Fruit fly (Drosophila melanogaster): Measurements from ENCODE around the gene TSG101.

TSG101 gene

dm6 chr3L:16806823-16807325 is 35.2 kb upstream of the TSG101 start (continued):
- TF ChIP-seq Adf1 (GFP tag; IDR thresholded peaks at IDR 0.05) (no peak), CG17829 (tag; optimal IDR thresholded peaks at IDR 0.05) (peak; percentile 78), CG9797 (GFP tag; optimal IDR thresholded peaks at IDR 0.05) (no peak), CG10979 (tag; optimal IDR thresholded peaks at IDR 0.05) (peak; percentile 84), CG17385 (GFP tag; optimal IDR thresholded peaks at IDR 0.05) (peak; percentile 68), CG2120 (GFP tag; optimal IDR thresholded peaks at IDR 0.05) (peak; percentile 42), CG15011 (GFP tag; optimal IDR thresholded peaks at IDR 0.05) (peak; percentile 63), Spps (tag; optimal IDR thresholded peaks at IDR 0.05) (no peak), CG2116 (GFP tag; optimal IDR thresholded peaks at IDR 0.05) (peak; percentile 27), fd96Cb (tag; optimal IDR thresholded peaks at IDR 0.05) (peak; percentile 72), CG2129 (GFP tag; IDR thresholded peaks at IDR 0.05; ENCODE audit: partially characterized antibody) (no peak), CG10267 (tag; optimal IDR thresholded peaks at IDR 0.05) (peak; percentile 68), pros (GFP tag; optimal IDR thresholded peaks at IDR 0.05) (no peak), CG13775 (GFP tag; optimal IDR thresholded peaks at IDR 0.05) (peak; percentile 81), D19A (tag; optimal IDR thresholded peaks at IDR 0.05) (peak; percentile 52), HLH54F (GFP tag; optimal IDR thresholded peaks at IDR 0.05) (no peak), ind (GFP tag; optimal IDR thresholded peaks at IDR 0.05) (peak; percentile 30), CG10321 (GFP tag; IDR thresholded peaks at IDR 0.05) (peak; percentile 9; the same call in 1 of the 2 replicates)

dm6 chr3L:16807558-16807957 is 34.5 kb upstream of the TSG101 start, which contains the start of gene CG9674:
CG9674 (minus strand) TSS chr3L:16807731.
- TF ChIP-seq CG12659 (GFP tag; optimal IDR thresholded peaks at IDR 0.05): no peak
- no peak for TF ChIP-seq esg (GFP tag; conservative IDR thresholded peaks at IDR 0.05)
- TF ChIP-seq Hr39 (optimal IDR thresholded peaks at IDR 0.05): no peak
- no peak for TF ChIP-seq mam (GFP tag; optimal IDR thresholded peaks at IDR 0.05)
- TF ChIP-seq Trl (optimal IDR thresholded peaks at IDR 0.05): peak; percentile 51
- TF ChIP-seq Trl (GFP tag; optimal IDR thresholded peaks at IDR 0.05): no peak
- no peak for TF ChIP-seq CG18262 (tag; optimal IDR thresholded peaks at IDR 0.05)
- TF ChIP-seq gsb (GFP tag; IDR thresholded peaks at IDR 0.05): no peak
- no peak for TF ChIP-seq pfk (GFP tag; optimal IDR thresholded peaks at IDR 0.05)
- no peak for TF ChIP-seq usp (GFP tag; optimal IDR thresholded peaks at IDR 0.05)
- TF ChIP-seq CG4360 (GFP tag; IDR thresholded peaks at IDR 0.05): peak; percentile 59; the same call in 1 of the 2 replicates
- TF ChIP-seq seq (GFP tag; IDR thresholded peaks at IDR 0.05): peak; percentile 14; the same call in 1 of the 2 replicates
- TF ChIP-seq nom (GFP tag; optimal IDR thresholded peaks at IDR 0.05): peak; percentile 72
- TF ChIP-seq crp (GFP tag; optimal IDR thresholded peaks at IDR 0.05): no peak
- no peak for TF ChIP-seq CG1233 (GFP tag; optimal IDR thresholded peaks at IDR 0.05)
- no peak for TF ChIP-seq Tbp (GFP tag; optimal IDR thresholded peaks at IDR 0.05)
- no peak for TF ChIP-seq Mes4 (GFP tag; optimal IDR thresholded peaks at IDR 0.05)

- peak; percentile 89 for TF ChIP-seq Ets97D (GFP tag; optimal IDR thresholded peaks at IDR 0.05)
- no peak for TF ChIP-seq HLH3B (GFP tag; IDR thresholded peaks at IDR 0.05)
- TF ChIP-seq CG10321 (GFP tag; IDR thresholded peaks at IDR 0.05): no peak
- TF ChIP-seq Stat92E (GFP tag; optimal IDR thresholded peaks at IDR 0.05): peak in 1 of 3 experiments; percentile 29
- no peak for TF ChIP-seq ci (GFP tag; IDR thresholded peaks at IDR 0.05)
- peak; percentile 51; the same call in 1 of the 2 replicates for TF ChIP-seq CG9932 (GFP tag; IDR thresholded peaks at IDR 0.05)
- TF ChIP-seq CG6272 (GFP tag; IDR thresholded peaks at IDR 0.05): no peak
- no peak for TF ChIP-seq CG17612 (GFP tag; IDR thresholded peaks at IDR 0.05)
- no peak for TF ChIP-seq CG4707 (GFP tag; optimal IDR thresholded peaks at IDR 0.05)
- no peak for TF ChIP-seq CG14965 (GFP tag; optimal IDR thresholded peaks at IDR 0.05; ENCODE audit: borderline replicate concordance)
- TF ChIP-seq pros (GFP tag; optimal IDR thresholded peaks at IDR 0.05): no peak
- TF ChIP-seq CG34422 (GFP tag; IDR thresholded peaks at IDR 0.05): peak; percentile 78; the same call in 1 of the 3 replicates
- TF ChIP-seq CG6683 (GFP tag; optimal IDR thresholded peaks at IDR 0.05): no peak
- TF ChIP-seq Dp (GFP tag; optimal IDR thresholded peaks at IDR 0.05): peak; percentile 76
- TF ChIP-seq Side (GFP tag; optimal IDR thresholded peaks at IDR 0.05): no peak
- no peak for TF ChIP-seq CG17359 (tag; optimal IDR thresholded peaks at IDR 0.05)
- peak; percentile 17 for TF ChIP-seq CG18262 (tag; optimal IDR thresholded peaks at IDR 0.05)
- TF ChIP-seq onecut (GFP tag; IDR thresholded peaks at IDR 0.05): no peak
Observed at dm6 chr3L:16808139-16808538, 34.0 kb upstream of the TSG101 start.
